Fruit fly (Drosophila melanogaster) whole organism, embryonic: Measurements from ENCODE around the gene Oamb.
A peak's percentile ranks its signal among the peaks of the same experiment; 100 is the strongest.

Experiments
- Antp ChIP-seq: fragments of 200-800 bp; sonication (Bioruptor generic); optimal IDR thresholded peaks from 3 replicates; lab custom pipeline; 2016; ENCODE audit warnings: missing biosample characterization, missing genetic modification characterization
- Atf3 ChIP-seq: fragments of 200-800 bp; sonication (Bioruptor generic); optimal IDR thresholded peaks from 3 replicates; lab custom pipeline; 2016; ENCODE audit warnings: missing biosample characterization, missing genetic modification characterization
- BtbVII ChIP-seq: fragments of 200-800 bp; sonication (Bioruptor generic); optimal IDR thresholded peaks from 3 replicates; lab custom pipeline; 2017; ENCODE audit warnings: missing biosample characterization, mild to moderate bottlenecking, missing genetic modification characterization
- C15 ChIP-seq: fragments of 200-800 bp; sonication (Bioruptor generic); IDR thresholded peaks from 3 replicates; pipeline ENCODE4 v1.3.6; 2022; ENCODE audit warnings: missing biosample characterization, missing genetic modification characterization
- CG10462 ChIP-seq: fragments of 200-800 bp; sonication (Bioruptor generic); optimal IDR thresholded peaks from 2 replicates; lab custom pipeline; 2016; ENCODE audit warnings: missing biosample characterization, missing genetic modification characterization
- CG11093 ChIP-seq: fragments of 200-800 bp; sonication (Bioruptor generic); IDR thresholded peaks from 3 replicates; pipeline ENCODE4 v1.3.6; 2022; ENCODE audit warnings: missing biosample characterization, missing genetic modification characterization
- CG12236 ChIP-seq: fragments of 200-800 bp; sonication (Bioruptor generic); optimal IDR thresholded peaks from 2 replicates; lab custom pipeline; 2016; ENCODE audit warnings: missing biosample characterization, missing genetic modification characterization
- CG12769 ChIP-seq: fragments of 200-800 bp; sonication (Bioruptor generic); optimal IDR thresholded peaks from 2 replicates; lab custom pipeline; 2019; ENCODE audit warnings: missing biosample characterization, mild to moderate bottlenecking, missing genetic modification characterization, moderate library complexity
- CG13296 ChIP-seq: fragments of 200-800 bp; sonication (Bioruptor generic); optimal IDR thresholded peaks from 3 replicates; lab custom pipeline; 2018; ENCODE audit warnings: missing biosample characterization, mild to moderate bottlenecking, missing genetic modification characterization
- CG15269 ChIP-seq: fragments of 200-800 bp; sonication (Bioruptor generic); optimal IDR thresholded peaks from 2 replicates; lab custom pipeline; 2018; ENCODE audit warnings: missing biosample characterization, mild to moderate bottlenecking, missing genetic modification characterization, moderate library complexity
- CG1647 ChIP-seq: fragments of 200-800 bp; sonication (Bioruptor generic); optimal IDR thresholded peaks from 3 replicates; lab custom pipeline; 2016; ENCODE audit warnings: missing biosample characterization, missing genetic modification characterization
- CG2678 ChIP-seq: fragments of 200-800 bp; sonication (Bioruptor generic); optimal IDR thresholded peaks from 3 replicates; lab custom pipeline; 2019; ENCODE audit warnings: missing biosample characterization, mild to moderate bottlenecking, missing genetic modification characterization, moderate library complexity
- CG30020 ChIP-seq: fragments of 200-800 bp; optimal IDR thresholded peaks from 2 replicates; lab custom pipeline; 2019; ENCODE audit warnings: missing biosample characterization, mild to moderate bottlenecking, missing genetic modification characterization, moderate library complexity
- CG3281 ChIP-seq: fragments of 200-800 bp; sonication (Bioruptor generic); optimal IDR thresholded peaks from 3 replicates; lab custom pipeline; 2017; ENCODE audit warnings: missing biosample characterization, mild to moderate bottlenecking, missing genetic modification characterization
- CG3995 ChIP-seq: fragments of 200-800 bp; sonication (Bioruptor generic); optimal IDR thresholded peaks from 3 replicates; lab custom pipeline; 2016; ENCODE audit warnings: missing biosample characterization, missing genetic modification characterization
- CG6254 ChIP-seq: fragments of 200-800 bp; sonication (Bioruptor generic); optimal IDR thresholded peaks from 3 replicates; lab custom pipeline; 2017; ENCODE audit warnings: mild to moderate bottlenecking, missing biosample characterization, missing genetic modification reagents, missing genetic modification characterization
- CG9876 ChIP-seq: fragments of 200-800 bp; sonication (Bioruptor generic); optimal IDR thresholded peaks from 2 replicates; lab custom pipeline; 2016; ENCODE audit warnings: missing biosample characterization, missing genetic modification characterization
- CrebB ChIP-seq: fragments of 200-800 bp; sonication (Bioruptor generic); optimal IDR thresholded peaks from 3 replicates; lab custom pipeline; 2018; ENCODE audit warnings: missing biosample characterization, mild to moderate bottlenecking, missing genetic modification characterization
- Dip3 ChIP-seq: fragments of 200-800 bp; sonication (Bioruptor generic); optimal IDR thresholded peaks from 3 replicates; lab custom pipeline; 2016; ENCODE audit warnings: missing biosample characterization, missing genetic modification characterization
- Doc3 ChIP-seq: fragments of 200-800 bp; sonication (Bioruptor generic); IDR thresholded peaks from 3 replicates; pipeline ENCODE4 v1.3.6; 2022; ENCODE audit warnings: missing biosample characterization, missing genetic modification characterization; ENCODE audit not compliant: partially characterized antibody
- Dref ChIP-seq: fragments of 200-800 bp; sonication (Bioruptor generic); IDR thresholded peaks from 2 replicates; pipeline ENCODE4 v1.3.6; 2022; ENCODE audit warnings: missing biosample characterization, missing genetic modification characterization
- Hmr ChIP-seq: fragments of 200-800 bp; sonication (Bioruptor generic); optimal IDR thresholded peaks from 3 replicates; lab custom pipeline; 2017; ENCODE audit warnings: mild to moderate bottlenecking, missing biosample characterization, missing genetic modification reagents, missing genetic modification characterization
- Lpt ChIP-seq: fragments of >200 bp; optimal IDR thresholded peaks from 2 replicates; lab custom pipeline; 2018; ENCODE audit warnings: missing biosample characterization, missing genetic modification characterization
- MBD-R2 ChIP-seq: fragments of 200-800 bp; sonication (Bioruptor generic); IDR thresholded peaks from 2 replicates; pipeline ENCODE4 v1.3.6; 2022; ENCODE audit warnings: missing biosample characterization, missing genetic modification characterization
- Nf-YA ChIP-seq: fragments of 200-800 bp; sonication (Bioruptor generic); IDR thresholded peaks from 2 replicates; pipeline ENCODE4 v1.3.6; 2022; ENCODE audit warnings: missing biosample characterization, missing genetic modification characterization
- Sry-δ ChIP-seq: fragments of 200-800 bp; sonication (Bioruptor generic); optimal IDR thresholded peaks from 2 replicates; lab custom pipeline; 2016; ENCODE audit warnings: missing biosample characterization, missing genetic modification characterization
- Stat92E ChIP-seq, 3 experiments: fragments of >200 bp in 2 of 3; fragments of 200-800 bp in 1 of 3; sonication (Bioruptor generic) in 1 of 3; optimal IDR thresholded peaks; 2 replicates each; lab custom pipeline; 2017 to 2019; ENCODE audit warnings: missing biosample characterization in 3 of 3, missing genetic modification characterization in 3 of 3, mild to moderate bottlenecking in 1 of 3, moderate library complexity in 1 of 3
- ab ChIP-seq: fragments of 200-800 bp; sonication (Bioruptor generic); optimal IDR thresholded peaks from 2 replicates; lab custom pipeline; 2016; ENCODE audit warnings: missing biosample characterization, missing genetic modification characterization
- ara ChIP-seq: fragments of 200-800 bp; sonication (Bioruptor generic); IDR thresholded peaks from 2 replicates; pipeline ENCODE4 v1.3.6; 2022; ENCODE audit warnings: missing biosample characterization, missing genetic modification characterization
- ase ChIP-seq: fragments of 200-800 bp; sonication (Bioruptor generic); IDR thresholded peaks from 3 replicates; pipeline ENCODE4 v1.3.6; 2022; ENCODE audit warnings: missing biosample characterization, missing genetic modification characterization
- bcd ChIP-seq: fragments of 200-800 bp; sonication (Bioruptor generic); optimal IDR thresholded peaks from 2 replicates; lab custom pipeline; 2017; ENCODE audit warnings: missing biosample characterization, mild to moderate bottlenecking, missing genetic modification characterization
- caup ChIP-seq: fragments of 200-800 bp; sonication (Bioruptor generic); optimal IDR thresholded peaks from 3 replicates; lab custom pipeline; 2017; ENCODE audit warnings: missing biosample characterization, mild to moderate bottlenecking, missing genetic modification characterization, moderate library complexity; ENCODE audit not compliant: severe bottlenecking
- chif ChIP-seq, 2 experiments: fragments of 200-800 bp; sonication (Bioruptor generic); optimal IDR thresholded peaks; 3 replicates each; lab custom pipeline; 2016; ENCODE audit warnings: missing biosample characterization in 2 of 2, missing genetic modification characterization in 2 of 2
- fd3F ChIP-seq: fragments of 200-800 bp; sonication (Bioruptor generic); optimal IDR thresholded peaks from 2 replicates; lab custom pipeline; 2018; ENCODE audit warnings: missing biosample characterization, mild to moderate bottlenecking, missing genetic modification characterization, moderate library complexity
- grn ChIP-seq: fragments of 200-800 bp; sonication (Bioruptor generic); optimal IDR thresholded peaks from 3 replicates; lab custom pipeline; 2017; ENCODE audit warnings: missing biosample characterization, missing genetic modification characterization
- hbn ChIP-seq: fragments of 200-800 bp; sonication (Bioruptor generic); IDR thresholded peaks from 2 replicates; pipeline ENCODE4 v1.3.6; 2022; ENCODE audit warnings: missing biosample characterization, missing genetic modification characterization; ENCODE audit not compliant: partially characterized antibody
- insv ChIP-seq, 2 experiments: fragments of 200-800 bp; sonication (Bioruptor generic); optimal IDR thresholded peaks; 3 replicates each; lab custom pipeline; 2016 to 2018; ENCODE audit warnings: missing biosample characterization in 2 of 2, missing genetic modification characterization in 2 of 2
- inv ChIP-seq: fragments of 200-800 bp; sonication (Bioruptor generic); IDR thresholded peaks from 2 replicates; pipeline ENCODE4 v1.3.6; 2022; ENCODE audit warnings: missing biosample characterization, missing genetic modification characterization; ENCODE audit not compliant: partially characterized antibody
- jigr1 ChIP-seq: fragments of 200-800 bp; sonication (Bioruptor generic); IDR thresholded peaks from 3 replicates; pipeline ENCODE4 v1.3.6; 2022; ENCODE audit warnings: missing biosample characterization, missing genetic modification characterization
- lmd ChIP-seq: fragments of 200-800 bp; sonication (Bioruptor generic); IDR thresholded peaks from 2 replicates; pipeline ENCODE4 v1.3.6; 2022; ENCODE audit warnings: missing biosample characterization, missing genetic modification characterization
- pb ChIP-seq: fragments of 200-800 bp; sonication (Bioruptor generic); optimal IDR thresholded peaks from 3 replicates; lab custom pipeline; 2016; ENCODE audit warnings: missing biosample characterization, missing genetic modification characterization
- peb ChIP-seq: fragments of 200-800 bp; sonication (Bioruptor generic); IDR thresholded peaks from 2 replicates; pipeline ENCODE4 v1.3.6; 2022; ENCODE audit warnings: missing biosample characterization, missing genetic modification characterization
- prd ChIP-seq, 3 experiments: fragments of >200 bp in 2 of 3; fragments of 200-800 bp in 1 of 3; sonication (Bioruptor generic) in 1 of 3; optimal IDR thresholded peaks in 2 of 3; IDR thresholded peaks in 1 of 3; 2 replicates in 2 of 3; 3 replicates in 1 of 3; pipeline versions ENCODE4 v1.3.6 to Lab custom; 2017 to 2022; ENCODE audit warnings: missing biosample characterization in 1 of 3, missing genetic modification characterization in 1 of 3
- psq ChIP-seq: fragments of 200-800 bp; sonication (Bioruptor generic); optimal IDR thresholded peaks from 2 replicates; lab custom pipeline; 2017; ENCODE audit warnings: missing biosample characterization, missing genetic modification characterization
- row ChIP-seq: fragments of 200-800 bp; sonication (Bioruptor generic); IDR thresholded peaks from 3 replicates; pipeline ENCODE4 v1.3.6; 2022; ENCODE audit warnings: missing biosample characterization, missing genetic modification characterization
- sisA ChIP-seq: fragments of 200-800 bp; sonication (Bioruptor generic); IDR thresholded peaks from 2 replicates; pipeline ENCODE4 v1.3.6; 2022; ENCODE audit warnings: missing biosample characterization, missing genetic modification characterization
- sob ChIP-seq: fragments of 200-800 bp; sonication (Bioruptor generic); IDR thresholded peaks from 2 replicates; pipeline ENCODE4 v1.3.6; 2022; ENCODE audit warnings: missing biosample characterization, missing genetic modification characterization
- tx ChIP-seq: fragments of 200-800 bp; sonication (Bioruptor generic); optimal IDR thresholded peaks from 2 replicates; lab custom pipeline; 2016; ENCODE audit warnings: missing biosample characterization, missing genetic modification characterization
- vnd ChIP-seq: fragments of 200-800 bp; sonication (Bioruptor generic); IDR thresholded peaks from 3 replicates; pipeline ENCODE4 v1.3.6; 2022; ENCODE audit warnings: missing biosample characterization, missing genetic modification characterization; ENCODE audit not compliant: partially characterized antibody
- yki ChIP-seq: fragments of >200 bp; optimal IDR thresholded peaks from 3 replicates; lab custom pipeline; 2018
- zen2 ChIP-seq: fragments of 200-800 bp; sonication (Bioruptor generic); IDR thresholded peaks from 3 replicates; pipeline ENCODE4 v1.3.6; 2022; ENCODE audit warnings: missing biosample characterization, missing genetic modification characterization; ENCODE audit not compliant: partially characterized antibody

Oamb gene

dm6 chr3R:20762175-20762795 lies 47.9 kb upstream of the Oamb start, which contains the start of gene CG31195 (continued):
- TF ChIP-seq chif (GFP tag; optimal IDR thresholded peaks at IDR 0.05; lab: Kevin White, UChicago) (no peak), ab (no peak), psq (no peak), Lpt (GFP tag; lab: Kevin White, UChicago) (no peak), CG11093 (GFP tag; lab: Robert Waterston, UW) (no peak), row (GFP tag; lab: Robert Waterston, UW) (peak; percentile 58), C15 (no peak), Dref (GFP tag; lab: Robert Waterston, UW) (peak; percentile 65), pb (GFP tag; lab: Kevin White, UChicago) (no peak), sisA (GFP tag; lab: Robert Waterston, UW) (no peak), Dip3 (GFP tag; lab: Kevin White, UChicago) (no peak), tx (no peak), zen2 (GFP tag; lab: Robert Waterston, UW) (peak; percentile 76), BtbVII (GFP tag; lab: Kevin White, UChicago) (no peak), jigr1 (no peak), Hmr (GFP tag; lab: Kevin White, UChicago) (no peak), insv (GFP tag; optimal IDR thresholded peaks at IDR 0.05; lab: Kevin White, UChicago) (no peak), CG13296 (GFP tag; lab: Kevin White, UChicago) (no peak), Nf-YA (GFP tag; lab: Robert Waterston, UW) (no peak), peb (GFP tag; lab: Robert Waterston, UW) (no peak), CrebB (tag; lab: Kevin White, UChicago) (no peak), lmd (no peak), CG30020 (tag; lab: Kevin White, UChicago) (no peak), caup (no peak), grn (GFP tag; lab: Kevin White, UChicago) (no peak), CG3281 (GFP tag; lab: Kevin White, UChicago) (no peak), CG15269 (tag; lab: Kevin White, UChicago) (no peak), CG10462 (no peak), sob (no peak), CG2678 (tag; lab: Kevin White, UChicago) (no peak), CG6254 (peak; percentile 39), CG12236 (no peak), Doc3 (peak; percentile 79), Stat92E (GFP tag; optimal IDR thresholded peaks at IDR 0.05; lab: Kevin White, UChicago) (no peak), yki (lab: Kevin White, UChicago) (no peak), vnd (GFP tag; lab: Robert Waterston, UW) (peak; percentile 64), MBD-R2 (GFP tag; lab: Robert Waterston, UW) (peak; percentile 49), Antp (GFP tag; lab: Kevin White, UChicago) (no peak), ase (GFP tag; lab: Robert Waterston, UW) (no peak), ara (no peak), Atf3 (GFP tag; lab: Kevin White, UChicago) (no peak), hbn (GFP tag; lab: Robert Waterston, UW) (peak; percentile 78), Sry-δ (peak; percentile 83), bcd (GFP tag; lab: Kevin White, UChicago) (no peak), fd3F (no peak), CG3995 (peak; percentile 36), prd (optimal IDR thresholded peaks at IDR 0.05; lab: Kevin White, UChicago) (no peak), prd (GFP tag; IDR thresholded peaks at IDR 0.05; lab: Robert Waterston, UW) (no peak), inv (GFP tag; lab: Robert Waterston, UW) (peak; percentile 64), CG9876 (GFP tag; lab: Kevin White, UChicago) (no peak), CG12769 (tag; lab: Kevin White, UChicago) (no peak), CG1647 (GFP tag; lab: Kevin White, UChicago) (no peak)
